Worm (Caenorhabditis elegans) whole organism, early embryonic: ENCODE data around the gene Y6D1A.1.

ENCODE experiments used
- B0310.2 ChIP-seq: sonication (generic microtip); optimal IDR thresholded peaks from 2 replicates; lab custom pipeline; 2016; ENCODE audit warnings: mild to moderate bottlenecking, missing genetic modification characterization, missing compliant biosample characterization
- ama-1 ChIP-seq: fragments of 150-350 bp; optimal IDR thresholded peaks from 2 replicates; lab custom pipeline; 2014
- ceh-13 ChIP-seq: fragments of 200-800 bp; sonication (Bioruptor generic); optimal IDR thresholded peaks from 2 replicates; lab custom pipeline; 2018; ENCODE audit warnings: mild to moderate bottlenecking, missing genetic modification characterization, missing compliant biosample characterization
- pes-1 ChIP-seq: fragments of 200-800 bp; sonication (Bioruptor generic); IDR thresholded peaks from 2 replicates; pipeline ENCODE4 v1.3.6; 2022; ENCODE audit warnings: missing genetic modification reagents, missing genetic modification characterization, missing compliant biosample characterization

DNA sequence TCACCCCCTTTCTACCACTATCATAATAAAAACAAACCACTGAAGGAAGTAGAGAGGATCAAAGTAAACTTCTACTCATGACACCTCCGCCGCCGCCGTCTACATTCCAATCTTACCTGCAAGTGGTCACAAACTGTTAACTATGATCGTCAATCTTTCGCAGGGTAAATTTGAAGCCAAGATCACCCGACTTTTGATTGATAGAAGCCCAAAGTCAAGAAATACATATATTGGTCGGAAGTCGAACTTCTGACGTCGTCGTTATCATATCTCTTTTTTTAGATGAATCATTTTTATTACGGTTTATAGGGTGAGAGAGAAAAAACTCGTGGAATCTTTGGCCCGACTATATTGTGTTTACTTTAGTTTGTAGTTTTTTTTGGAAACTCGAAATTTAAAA, 14.9 kb upstream of the Y6D1A.1 start:
- TF ChIP-seq ama-1 (lab: Kevin White, UChicago): no peak
- TF ChIP-seq pes-1: no peak
- no peak for TF ChIP-seq ceh-13 (GFP tag; lab: Kevin White, UChicago)
- no peak for TF ChIP-seq B0310.2 (tag; lab: Kevin White, UChicago)
